Fruit fly (Drosophila melanogaster) ovary, adult (tissue): ENCODE data around the gene Ca-beta.

Experiments used
- CG17801 ChIP-seq: fragments of 200-800 bp; optimal IDR thresholded peaks from 2 replicates; lab custom pipeline; 2019; ENCODE audit warnings: missing biosample characterization, mild to moderate bottlenecking, missing genetic modification characterization, moderate library complexity; ENCODE audit not compliant: partially characterized antibody

Gene Ca-beta

dm6 chr2L:11145317-11145716 lies 58.0 kb downstream of the Ca-beta start, which contains the start of gene CG31867:
CG31867 (minus strand) TSS chr2L:11145417.
- TF ChIP-seq CG17801: no peak

- no peak for TF ChIP-seq CG17801
Measured at dm6 chr2L:11136093-11136492, 67.3 kb downstream of the Ca-beta start, which contains the start of gene hgo. hgo (plus strand) TSS chr2L:11136393.

DNA sequence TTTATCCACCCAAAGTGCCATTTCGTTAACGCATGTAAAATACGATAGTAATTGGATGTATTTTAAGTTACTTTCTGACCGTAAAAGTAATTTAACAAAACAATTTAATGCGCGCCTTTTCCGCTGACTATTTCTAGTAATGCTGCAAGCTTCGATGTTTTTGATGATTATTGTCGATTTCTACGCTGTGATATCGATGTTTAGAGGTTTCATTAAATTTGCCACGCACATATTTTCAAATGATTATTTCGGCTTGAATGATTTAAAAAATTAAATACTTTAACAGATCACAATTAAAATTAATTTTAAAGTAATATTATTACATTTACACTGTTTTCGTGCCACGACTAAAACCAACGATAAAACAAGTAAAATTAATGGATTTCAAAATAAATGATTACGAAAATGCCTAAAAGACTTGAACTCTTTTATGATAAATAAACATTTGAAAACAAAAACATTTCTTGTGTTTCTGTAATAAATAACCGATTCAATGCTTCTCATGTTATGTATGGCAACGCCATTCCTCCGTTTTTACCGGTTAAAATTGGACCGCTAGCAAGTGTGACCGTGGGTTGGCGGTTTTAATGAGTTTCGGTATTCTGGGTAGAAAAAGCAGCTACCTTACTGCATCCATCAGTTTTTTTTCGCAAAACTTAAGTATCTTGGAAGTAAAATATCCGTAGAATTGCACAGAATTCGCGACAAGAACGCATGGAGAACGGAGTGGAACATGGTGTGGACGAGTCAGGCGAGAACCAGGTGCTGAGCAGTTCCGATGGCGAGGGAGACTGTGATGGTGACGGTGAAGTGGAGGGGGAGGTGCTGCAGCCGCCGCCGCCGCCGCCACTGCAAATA lies 73.0 kb downstream of the Ca-beta start, which contains the start of the genes RfC38 and CG4751:
Gene RfC38, minus strand, starts transcription at position 495 of the 858 bp plus-strand sequence.
Gene CG4751, plus strand, starts transcription at position 587 of the 858 bp plus-strand sequence.
- peak; percentile 1 for TF ChIP-seq CG17801

DNA sequence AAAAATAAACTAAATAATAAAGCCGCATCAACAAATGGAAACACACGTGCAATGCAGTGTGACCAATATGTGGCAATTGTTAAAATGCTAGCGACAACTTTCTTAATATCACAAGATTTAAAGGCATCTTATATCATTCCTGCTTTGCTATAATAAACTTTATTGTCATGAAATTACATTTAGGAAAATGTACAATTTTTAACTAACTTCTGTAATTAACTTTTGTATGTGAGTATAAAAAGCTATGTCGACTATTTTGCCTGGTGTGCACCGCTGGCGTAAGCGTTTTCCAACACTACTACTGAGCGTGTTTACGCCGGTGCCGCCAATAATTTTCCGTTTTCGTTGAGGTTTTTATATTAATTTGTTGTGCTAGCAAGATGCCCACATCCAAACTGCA lies 79.8 kb downstream of the Ca-beta start, which contains the start of the genes Csl4 and Nup160:
Gene Csl4, minus strand, starts transcription at position 69 of the 400 bp plus-strand sequence.
Gene Nup160, plus strand, starts transcription at position 279 of the 400 bp plus-strand sequence.
- TF ChIP-seq CG17801: peak; percentile 82

DNA sequence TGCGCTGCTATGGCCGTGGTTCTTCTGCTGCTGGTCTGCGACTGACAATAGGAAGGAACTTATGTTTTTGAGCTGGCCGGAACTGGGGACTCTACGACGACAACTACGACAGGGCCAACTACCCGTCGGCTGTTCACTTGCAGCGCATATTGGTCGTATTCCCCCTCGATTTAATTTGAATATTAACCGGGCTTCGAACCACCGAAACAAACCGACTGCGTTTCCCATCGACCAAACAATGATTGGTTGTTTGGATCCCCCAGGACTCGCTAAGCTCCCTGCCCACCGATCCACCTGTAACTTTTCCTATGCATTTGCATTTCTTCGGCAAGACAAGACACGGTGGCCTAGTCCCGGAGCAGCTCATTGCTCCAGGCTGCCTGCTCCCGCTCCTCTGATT lies 81.7 kb downstream of the Ca-beta start, which contains the start of gene Dnaaf4:
Gene Dnaaf4, minus strand, starts transcription at position 101 of the 400 bp plus-strand sequence.
- no peak for TF ChIP-seq CG17801

DNA sequence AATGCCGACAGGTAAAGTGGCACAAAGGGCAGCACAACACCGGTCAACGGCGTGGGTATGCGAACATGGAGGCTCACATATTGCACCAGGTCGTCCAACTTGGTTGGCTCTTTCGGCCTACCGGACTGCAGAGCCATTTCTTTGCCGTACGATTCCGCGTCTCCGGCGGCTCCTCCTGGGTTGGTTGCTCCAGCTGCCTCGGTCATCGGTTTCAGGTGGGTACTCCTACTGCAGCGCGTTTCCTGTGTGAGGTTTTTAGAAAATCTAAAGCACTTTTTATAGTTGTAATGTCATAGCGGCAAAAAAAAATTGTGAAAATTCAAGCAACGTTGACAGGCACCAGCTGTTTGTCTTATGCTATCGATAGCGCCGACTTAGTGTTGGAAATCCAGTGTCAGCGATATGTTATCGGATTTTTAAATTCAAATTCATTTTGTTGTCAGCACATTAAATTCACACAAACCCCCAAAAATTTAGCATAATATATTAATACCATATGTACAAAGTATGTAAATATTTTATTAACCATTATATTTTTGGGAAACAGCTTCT lies 83.3 kb downstream of the Ca-beta start, which contains the start of gene CG6230:
Gene CG6230, minus strand, starts transcription at position 354 of the 552 bp plus-strand sequence.
- TF ChIP-seq CG17801: no peak

dm6 chr2L:11113714-11114113 lies 89.6 kb downstream of the Ca-beta start, which contains the start of gene Gr32a:
Gr32a (plus strand) TSS chr2L:11114014.
- TF ChIP-seq CG17801: no peak

DNA sequence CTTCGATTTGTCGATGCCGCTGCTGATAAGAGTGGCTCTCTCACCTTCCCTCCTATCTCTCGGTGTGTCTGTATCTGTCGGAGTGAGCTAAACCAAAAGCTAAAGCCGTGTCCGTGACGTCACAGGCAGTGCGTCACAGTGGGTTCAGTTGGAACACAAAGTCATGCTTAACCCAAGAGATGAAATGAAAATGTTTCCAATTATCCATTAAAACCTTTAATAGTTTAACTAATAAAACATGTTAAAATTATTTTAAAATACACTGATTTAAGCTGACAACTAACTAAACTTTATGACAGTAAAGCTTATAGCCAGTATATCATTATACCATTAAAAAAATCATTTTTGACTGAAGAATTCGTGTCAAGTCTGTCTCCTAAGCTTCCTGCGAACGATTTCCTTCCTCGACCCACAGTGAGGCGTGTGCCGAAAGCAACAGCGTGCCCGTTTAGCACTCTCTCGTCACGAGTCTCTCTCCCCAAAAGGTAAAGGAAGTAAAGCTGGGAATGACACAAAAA lies 90.3 kb downstream of the Ca-beta start, which contains the start of gene Idua:
Gene Idua, minus strand, starts transcription at position 51 of the 518 bp plus-strand sequence.
- TF ChIP-seq CG17801: peak; percentile 31

DNA sequence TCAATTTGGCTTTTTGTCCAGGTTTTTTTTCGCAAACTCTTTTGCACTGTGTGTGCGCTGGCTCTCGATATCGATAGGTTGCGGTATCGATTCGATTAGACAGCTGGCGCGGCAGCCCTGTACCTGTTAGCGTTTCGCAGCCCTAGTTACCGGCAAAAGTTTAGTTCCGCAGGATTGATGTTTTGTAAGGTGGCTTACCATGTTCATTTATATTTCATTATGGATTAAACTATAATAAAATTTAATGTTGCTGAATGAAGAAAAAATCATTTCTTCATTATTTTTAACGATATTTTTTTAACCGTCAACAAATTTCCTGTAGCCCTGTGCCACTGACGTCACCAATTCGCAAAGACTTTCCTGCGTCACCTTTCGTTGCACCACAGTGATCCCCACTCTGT lies 96.8 kb downstream of the Ca-beta start, which contains the start of gene Reps:
Gene Reps, minus strand, starts transcription at position 84 of the 401 bp plus-strand sequence.
- TF ChIP-seq CG17801: peak; percentile 94
